Worm (Caenorhabditis elegans) whole organism, L1 larva: ENCODE data around the gene Y82E9BL.5.

Experiments used
- aly-2 ChIP-seq: fragments of 150-350 bp; optimal IDR thresholded peaks from 2 replicates; lab custom pipeline; 2014; ENCODE audit warnings: missing biosample characterization, missing genetic modification characterization
- ceh-63 ChIP-seq: fragments of 200-800 bp; sonication (Bioruptor generic); optimal IDR thresholded peaks from 2 replicates; lab custom pipeline; 2018; ENCODE audit warnings: mild to moderate bottlenecking, missing genetic modification characterization, missing compliant biosample characterization
- ceh-90 ChIP-seq: sonication (generic microtip); optimal IDR thresholded peaks from 2 replicates; lab custom pipeline; 2016; ENCODE audit warnings: missing genetic modification characterization, missing compliant biosample characterization
- dsc-1 ChIP-seq: sonication (generic microtip); optimal IDR thresholded peaks from 2 replicates; lab custom pipeline; 2016; ENCODE audit warnings: mild to moderate bottlenecking, missing genetic modification characterization, missing compliant biosample characterization
- efl-1 ChIP-seq, 4 experiments: fragments of 150-350 bp; optimal IDR thresholded peaks in 3 of 4; peaks in 1 of 4; 1 replicate in 1 of 4; 2 replicates in 3 of 4; lab custom pipeline; 2014; ENCODE audit warnings: missing biosample characterization in 2 of 4, missing genetic modification characterization in 2 of 4, missing genetic modification reagents in 2 of 4
- egl-13 ChIP-seq: sonication (generic microtip); optimal IDR thresholded peaks from 2 replicates; lab custom pipeline; 2016; ENCODE audit warnings: missing genotype, missing genetic modification reagents, missing genetic modification characterization, missing compliant biosample characterization
- egl-27 ChIP-seq, 2 experiments: fragments of 150-350 bp in 1 of 2; sonication (generic microtip); optimal IDR thresholded peaks; 3 replicates each; lab custom pipeline; 2017 to 2018; ENCODE audit warnings: missing biosample characterization in 2 of 2, missing genetic modification characterization in 2 of 2, missing genetic modification reagents in 2 of 2
- elt-2 ChIP-seq: sonication (generic microtip); optimal IDR thresholded peaks from 2 replicates; lab custom pipeline; 2016; ENCODE audit warnings: missing genetic modification characterization, mild to moderate bottlenecking, inconsistent platforms, missing compliant biosample characterization, missing genetic modification reagents
- elt-3 ChIP-seq, 6 experiments: fragments of 150-350 bp in 1 of 6; sonication (generic microtip); optimal IDR thresholded peaks; 2 replicates each; lab custom pipeline; 2017 to 2018; ENCODE audit warnings: missing biosample characterization in 6 of 6, missing genetic modification characterization in 6 of 6, inconsistent platforms in 1 of 6
- ets-5 ChIP-seq: fragments of 200-800 bp; sonication (Bioruptor generic); IDR thresholded peaks from 2 replicates; pipeline ENCODE4 v1.3.6; 2022; ENCODE audit warnings: missing genetic modification characterization, missing compliant biosample characterization
- fkh-10 ChIP-seq: sonication (generic microtip); optimal IDR thresholded peaks from 2 replicates; lab custom pipeline; 2017; ENCODE audit warnings: missing biosample characterization, missing genetic modification reagents, missing genetic modification characterization
- fkh-4 ChIP-seq: sonication (generic microtip); optimal IDR thresholded peaks from 2 replicates; lab custom pipeline; 2016; ENCODE audit warnings: missing compliant biosample characterization, missing genetic modification characterization, borderline replicate concordance
- fos-1 ChIP-seq: fragments of 150-350 bp; optimal IDR thresholded peaks from 2 replicates; lab custom pipeline; 2014; ENCODE audit warnings: missing biosample characterization, missing genetic modification characterization
- lin-13 ChIP-seq: fragments of 150-350 bp; optimal IDR thresholded peaks from 2 replicates; lab custom pipeline; 2014; ENCODE audit warnings: missing biosample characterization, missing genetic modification reagents, missing genetic modification characterization
- lin-14 ChIP-seq: fragments of 200-800 bp; sonication (Bioruptor generic); optimal IDR thresholded peaks from 2 replicates; lab custom pipeline; 2018; ENCODE audit warnings: mild to moderate bottlenecking, missing genetic modification characterization, moderate library complexity, missing compliant biosample characterization
- lin-35 ChIP-seq, 2 experiments: fragments of 150-350 bp; optimal IDR thresholded peaks; 2 replicates each; lab custom pipeline; 2014; ENCODE audit warnings: missing biosample characterization in 2 of 2, missing genetic modification characterization in 2 of 2, missing genetic modification reagents in 2 of 2
- lin-39 ChIP-seq: fragments of 150-350 bp; optimal IDR thresholded peaks from 2 replicates; lab custom pipeline; 2014; ENCODE audit warnings: missing biosample characterization, missing genetic modification reagents, missing genetic modification characterization
- lir-3 ChIP-seq: sonication (generic microtip); optimal IDR thresholded peaks from 2 replicates; lab custom pipeline; 2016; ENCODE audit warnings: mild to moderate bottlenecking, missing genetic modification characterization, moderate library complexity, missing compliant biosample characterization; ENCODE audit not compliant: poor library complexity
- lsy-2 ChIP-seq, 2 experiments: fragments of 150-350 bp; optimal IDR thresholded peaks; 2 replicates each; lab custom pipeline; 2014; ENCODE audit warnings: missing biosample characterization in 2 of 2, missing genetic modification characterization in 2 of 2
- mab-9 ChIP-seq: fragments of 200-800 bp; sonication (Bioruptor generic); IDR thresholded peaks from 2 replicates; pipeline ENCODE4 v1.3.6; 2022; ENCODE audit warnings: missing genetic modification reagents, missing genetic modification characterization, missing compliant biosample characterization
- mef-2 ChIP-seq: fragments of 150-350 bp; optimal IDR thresholded peaks from 2 replicates; lab custom pipeline; 2014; ENCODE audit warnings: missing biosample characterization, missing genetic modification characterization
- mep-1 ChIP-seq: fragments of 150-350 bp; optimal IDR thresholded peaks from 2 replicates; lab custom pipeline; 2014; ENCODE audit warnings: missing biosample characterization, missing genetic modification characterization
- nhr-11 ChIP-seq: fragments of 150-350 bp; optimal IDR thresholded peaks from 2 replicates; lab custom pipeline; 2014; ENCODE audit warnings: missing biosample characterization, missing genetic modification characterization
- nhr-20 ChIP-seq: sonication (generic microtip); optimal IDR thresholded peaks from 2 replicates; lab custom pipeline; 2016; ENCODE audit warnings: mild to moderate bottlenecking, missing genetic modification characterization, missing compliant biosample characterization
- nhr-237 ChIP-seq: fragments of 150-350 bp; optimal IDR thresholded peaks from 2 replicates; lab custom pipeline; 2014; ENCODE audit warnings: missing biosample characterization, missing genetic modification characterization
- nhr-71 ChIP-seq: sonication (generic microtip); optimal IDR thresholded peaks from 2 replicates; lab custom pipeline; 2016; ENCODE audit warnings: mild to moderate bottlenecking, missing genetic modification characterization, moderate library complexity, missing compliant biosample characterization
- nhr-84 ChIP-seq: sonication (generic microtip); optimal IDR thresholded peaks from 2 replicates; lab custom pipeline; 2017; ENCODE audit warnings: missing biosample characterization, missing genetic modification characterization
- nhr-85 ChIP-seq: sonication (generic microtip); peaks from one replicate; lab custom pipeline; 2016; ENCODE audit warnings: missing genetic modification characterization, inconsistent platforms, missing compliant biosample characterization
- nhr-90 ChIP-seq: sonication (generic microtip); optimal IDR thresholded peaks from 2 replicates; lab custom pipeline; 2016; ENCODE audit warnings: mild to moderate bottlenecking, missing genetic modification characterization, missing compliant biosample characterization; ENCODE audit not compliant: poor library complexity
- pqm-1 ChIP-seq: sonication (generic microtip); optimal IDR thresholded peaks from 3 replicates; lab custom pipeline; 2017; ENCODE audit warnings: missing biosample characterization, missing genetic modification characterization
- skn-1 ChIP-seq: fragments of 150-350 bp; optimal IDR thresholded peaks from 2 replicates; lab custom pipeline; 2014; ENCODE audit warnings: missing biosample characterization, missing genetic modification characterization
- sup-37 ChIP-seq: fragments of 200-800 bp; sonication (Bioruptor generic); optimal IDR thresholded peaks from 2 replicates; lab custom pipeline; 2018; ENCODE audit warnings: mild to moderate bottlenecking, missing genetic modification characterization, missing compliant biosample characterization
- tbx-2 ChIP-seq: sonication (generic microtip); optimal IDR thresholded peaks from 2 replicates; lab custom pipeline; 2016; ENCODE audit warnings: missing genetic modification characterization, missing compliant biosample characterization
- unc-130 ChIP-seq: fragments of 150-350 bp; optimal IDR thresholded peaks from 2 replicates; lab custom pipeline; 2017; ENCODE audit warnings: missing biosample characterization, missing genetic modification characterization, inconsistent platforms
- unc-30 ChIP-seq: sonication (generic microtip); optimal IDR thresholded peaks from 2 replicates; lab custom pipeline; 2017; ENCODE audit warnings: missing biosample characterization, missing genetic modification characterization
- unc-86 ChIP-seq: sonication (generic microtip); optimal IDR thresholded peaks from 2 replicates; lab custom pipeline; 2016; ENCODE audit warnings: missing genetic modification characterization, missing compliant biosample characterization
- vab-15 ChIP-seq: sonication (generic microtip); optimal IDR thresholded peaks from 2 replicates; lab custom pipeline; 2017; ENCODE audit warnings: missing genotype, mild to moderate bottlenecking, missing genetic modification characterization, missing compliant biosample characterization
- zip-4 ChIP-seq: fragments of 200-800 bp; sonication (Bioruptor generic); optimal IDR thresholded peaks from 2 replicates; lab custom pipeline; 2018; ENCODE audit warnings: mild to moderate bottlenecking, missing genetic modification characterization, moderate library complexity, missing compliant biosample characterization

Gene Y82E9BL.5

DNA sequence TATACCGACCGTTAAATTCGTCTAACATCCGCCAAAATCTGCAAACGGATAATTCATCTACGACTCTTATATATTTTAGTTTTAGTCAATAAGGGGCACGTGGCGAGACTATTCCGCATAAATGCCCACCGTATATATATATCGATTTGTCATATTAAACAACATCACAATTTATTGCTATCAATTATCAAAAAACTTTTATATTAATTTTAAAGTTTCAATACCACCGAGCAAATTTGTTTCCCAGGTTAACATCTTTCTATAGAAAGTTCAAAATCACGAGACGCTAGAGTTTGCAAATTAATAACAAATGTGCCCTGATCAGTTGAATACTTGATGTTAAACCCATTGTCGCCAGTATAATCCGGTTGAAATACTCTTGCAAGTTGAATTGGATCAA is at the start of gene Y82E9BL.5:
Gene Y82E9BL.5 (minus strand): TSS at position 101 of the 400 bp plus-strand sequence.
- TF ChIP-seq skn-1 (tag; lab: Kevin White, UChicago) (no peak), pqm-1 (tag; lab: Kevin White, UChicago) (no peak), nhr-71 (tag; lab: Kevin White, UChicago) (no peak), fos-1 (no peak), dsc-1 (tag; lab: Kevin White, UChicago) (no peak), vab-15 (tag; lab: Kevin White, UChicago) (no peak), nhr-90 (tag; lab: Kevin White, UChicago) (no peak), aly-2 (tag; lab: Kevin White, UChicago) (no peak), fkh-10 (GFP tag; lab: Kevin White, UChicago) (no peak), lin-39 (no peak)

ce11 chrIII:1395355-1395754 is 47.9 kb upstream of the Y82E9BL.5 start:
- TF ChIP-seq elt-2 (tag; lab: Kevin White, UChicago) (peak; percentile 17), egl-13 (no peak)

DNA sequence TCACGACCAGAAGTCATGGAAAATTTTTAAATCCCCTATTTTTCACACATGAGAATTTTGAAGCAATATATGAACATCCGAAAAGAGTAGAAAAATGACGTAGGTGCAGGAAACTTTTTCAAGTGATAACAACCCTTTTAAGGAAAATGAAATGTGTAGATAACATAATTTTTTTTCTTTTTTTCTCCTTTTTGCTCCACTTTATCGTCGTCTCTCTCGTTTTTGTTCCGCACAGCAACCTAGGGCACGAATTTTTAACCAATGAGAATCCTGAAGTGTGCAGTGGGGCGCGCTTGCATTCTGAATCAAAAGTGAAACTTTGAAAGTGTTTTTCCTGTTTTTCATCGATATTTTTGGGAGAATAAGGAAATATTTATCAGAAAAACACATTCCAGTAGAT is 45.3 kb upstream of the Y82E9BL.5 start:
- TF ChIP-seq unc-86 (tag; lab: Kevin White, UChicago): no peak
- TF ChIP-seq nhr-20 (tag; lab: Kevin White, UChicago): peak; percentile 6
- no peak for TF ChIP-seq zip-4
- TF ChIP-seq efl-1 (optimal IDR thresholded peaks at IDR 0.05; lab: Kevin White, UChicago): no peak
- TF ChIP-seq efl-1 (GFP tag; optimal IDR thresholded peaks at IDR 0.05 in 1 of 2; lab: Kevin White, UChicago): peak in 1 of 2 experiments; percentile 86
- peak; percentile 51 for TF ChIP-seq pqm-1 (tag; lab: Kevin White, UChicago)
- no peak for TF ChIP-seq lin-14 (GFP tag; lab: Kevin White, UChicago)
- no peak for TF ChIP-seq elt-3 (tag; optimal IDR thresholded peaks at IDR 0.05; lab: Kevin White, UChicago)
- TF ChIP-seq unc-30 (tag; lab: Kevin White, UChicago): no peak
- no peak for TF ChIP-seq ets-5 (GFP tag; lab: Robert Waterston, UW)
- TF ChIP-seq lsy-2 (tag; optimal IDR thresholded peaks at IDR 0.05; lab: Kevin White, UChicago): peak in 1 of 2 experiments; percentile 13
- no peak for TF ChIP-seq lir-3 (tag; lab: Kevin White, UChicago)
- no peak for TF ChIP-seq ceh-63
- no peak for TF ChIP-seq mab-9 (GFP tag; lab: Robert Waterston, UW)
- TF ChIP-seq mef-2 (tag; lab: Kevin White, UChicago): no peak
- peak in 1 of 2 experiments; percentile 2 for TF ChIP-seq lin-35 (GFP tag; optimal IDR thresholded peaks at IDR 0.05; lab: Kevin White, UChicago)
- TF ChIP-seq nhr-90 (tag; lab: Kevin White, UChicago): peak; percentile 19
- TF ChIP-seq nhr-11 (tag; lab: Kevin White, UChicago): no peak
- no peak for TF ChIP-seq fkh-4 (tag; lab: Kevin White, UChicago)
- no peak for TF ChIP-seq tbx-2 (tag; lab: Kevin White, UChicago)
- peak; percentile 97 for TF ChIP-seq elt-2 (tag; lab: Kevin White, UChicago)

DNA sequence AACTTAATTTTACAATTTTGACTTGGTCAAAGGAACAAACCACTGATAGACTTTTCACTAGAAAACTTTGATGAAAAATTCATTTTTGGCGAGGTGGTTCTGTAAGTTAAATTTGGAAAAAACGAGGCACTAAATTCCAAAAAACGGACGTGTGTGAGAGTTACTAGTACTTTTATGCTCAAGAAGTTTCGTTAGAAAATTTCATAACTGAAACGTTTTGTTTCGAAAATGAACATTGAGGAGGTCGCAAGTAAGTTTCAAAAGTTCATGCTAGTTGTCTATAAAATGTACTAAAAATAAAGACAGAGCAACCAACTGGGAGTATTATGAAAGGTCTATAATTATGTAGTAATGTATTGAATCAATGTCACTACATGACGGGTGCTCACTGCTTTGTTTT is 44.3 kb upstream of the Y82E9BL.5 start, which contains the start of gene pals-17:
Gene pals-17 (minus strand): TSS at position 101 of the 400 bp plus-strand sequence.
- TF ChIP-seq sup-37 (GFP tag; lab: Kevin White, UChicago): no peak
- TF ChIP-seq mep-1 (tag; lab: Kevin White, UChicago): no peak
- no peak for TF ChIP-seq lin-39
- TF ChIP-seq nhr-84 (tag; lab: Kevin White, UChicago): no peak
- TF ChIP-seq nhr-237 (tag; lab: Kevin White, UChicago): no peak
- TF ChIP-seq egl-27 (tag; optimal IDR thresholded peaks at IDR 0.05; lab: Kevin White, UChicago): no peak
- TF ChIP-seq ceh-63: no peak
- no peak for TF ChIP-seq nhr-85
- TF ChIP-seq lin-13 (GFP tag; lab: Kevin White, UChicago): no peak
- no peak for TF ChIP-seq vab-15 (tag; lab: Kevin White, UChicago)
- TF ChIP-seq dsc-1 (tag; lab: Kevin White, UChicago): no peak
- no peak for TF ChIP-seq unc-130 (tag; lab: Kevin White, UChicago)
- TF ChIP-seq ceh-90 (tag; lab: Kevin White, UChicago): no peak
- TF ChIP-seq pqm-1 (tag; lab: Kevin White, UChicago): no peak
